Worm (Caenorhabditis elegans) whole organism, early embryonic: ENCODE results near the gene arrd-2.
"Not testable (repeated sequence)": the region's sequence is repeated elsewhere in the genome, so short reads cannot be mapped to it uniquely, and the experiment has no call there.

Experiments used
- B0310.2 ChIP-seq: sonication (generic microtip); optimal IDR thresholded peaks from 2 replicates; lab custom pipeline; 2016; ENCODE audit warnings: mild to moderate bottlenecking, missing genetic modification characterization, missing compliant biosample characterization
- F13C5.2 ChIP-seq: sonication (generic microtip); optimal IDR thresholded peaks from 2 replicates; lab custom pipeline; 2017; ENCODE audit warnings: mild to moderate bottlenecking, missing genetic modification characterization, inconsistent platforms, missing compliant biosample characterization
- aly-1 ChIP-seq: sonication (generic microtip); optimal IDR thresholded peaks from 2 replicates; lab custom pipeline; 2016; ENCODE audit warnings: missing genetic modification characterization, missing compliant biosample characterization
- ama-1 ChIP-seq: fragments of 150-350 bp; optimal IDR thresholded peaks from 2 replicates; lab custom pipeline; 2014
- ceh-13 ChIP-seq: fragments of 200-800 bp; sonication (Bioruptor generic); optimal IDR thresholded peaks from 2 replicates; lab custom pipeline; 2018; ENCODE audit warnings: mild to moderate bottlenecking, missing genetic modification characterization, missing compliant biosample characterization
- ceh-36 ChIP-seq: sonication (generic microtip); optimal IDR thresholded peaks from 2 replicates; lab custom pipeline; 2016; ENCODE audit warnings: missing genetic modification characterization, inconsistent platforms, missing compliant biosample characterization
- ets-7 ChIP-seq: sonication (generic microtip); optimal IDR thresholded peaks from 2 replicates; lab custom pipeline; 2016; ENCODE audit warnings: missing genotype, missing genetic modification characterization, missing compliant biosample characterization
- flt-1 ChIP-seq: fragments of 200-800 bp; sonication (Bioruptor generic); IDR thresholded peaks from 2 replicates; pipeline ENCODE4 v1.3.6; 2022; ENCODE audit warnings: missing genetic modification characterization, missing compliant biosample characterization
- hmbx-1 ChIP-seq: sonication (generic microtip); optimal IDR thresholded peaks from 2 replicates; lab custom pipeline; 2016; ENCODE audit warnings: mild to moderate bottlenecking, missing genetic modification characterization, missing compliant biosample characterization
- hmg-4 ChIP-seq: fragments of 200-800 bp; sonication (Bioruptor generic); optimal IDR thresholded peaks from 2 replicates; lab custom pipeline; 2018; ENCODE audit warnings: mild to moderate bottlenecking, missing genetic modification characterization, missing compliant biosample characterization
- hnd-1 ChIP-seq: sonication (generic microtip); optimal IDR thresholded peaks from 2 replicates; lab custom pipeline; 2016; ENCODE audit warnings: missing genetic modification characterization, missing compliant biosample characterization
- pes-1 ChIP-seq: fragments of 200-800 bp; sonication (Bioruptor generic); IDR thresholded peaks from 2 replicates; pipeline ENCODE4 v1.3.6; 2022; ENCODE audit warnings: missing genetic modification reagents, missing genetic modification characterization, missing compliant biosample characterization
- scrt-1 ChIP-seq: fragments of 200-800 bp; sonication (Bioruptor generic); IDR thresholded peaks from 2 replicates; pipeline ENCODE4 v1.3.6; 2022; ENCODE audit warnings: missing genetic modification characterization, missing compliant biosample characterization
- sea-1 ChIP-seq: fragments of 200-800 bp; sonication (Bioruptor generic); conservative IDR thresholded peaks from 2 replicates; pipeline ENCODE4 v1.3.6; 2022; ENCODE audit warnings: missing genetic modification characterization, missing compliant biosample characterization
- tbx-11 ChIP-seq: fragments of 200-800 bp; sonication (Bioruptor generic); IDR thresholded peaks from 2 replicates; pipeline ENCODE4 v1.3.6; 2022; ENCODE audit warnings: missing genetic modification characterization, missing compliant biosample characterization
- tbx-37 ChIP-seq: fragments of 200-800 bp; sonication (Bioruptor generic); conservative IDR thresholded peaks from 2 replicates; pipeline ENCODE4 v1.3.6; 2022; ENCODE audit warnings: missing genetic modification reagents, missing genetic modification characterization, missing compliant biosample characterization
- tra-4 ChIP-seq: sonication (generic microtip); optimal IDR thresholded peaks from 2 replicates; lab custom pipeline; 2017; ENCODE audit warnings: missing genetic modification characterization, missing compliant biosample characterization

arrd-2 gene

ce11 chrII:9447965-9448364 is 40.4 kb downstream of the arrd-2 start, which contains the start of gene chil-18:
chil-18 (plus strand) TSS chrII:9448265.
- TF ChIP-seq tbx-11 (GFP tag; lab: Robert Waterston, UW) (no peak), ceh-13 (GFP tag; lab: Kevin White, UChicago) (no peak), ama-1 (lab: Kevin White, UChicago) (no peak), tra-4 (tag; lab: Kevin White, UChicago) (no peak), sea-1 (GFP tag; lab: Robert Waterston, UW) (no peak), B0310.2 (tag; lab: Kevin White, UChicago) (no peak), ceh-36 (no peak), aly-1 (tag; lab: Kevin White, UChicago) (no peak), hmg-4 (GFP tag; lab: Kevin White, UChicago) (no peak), hnd-1 (tag; lab: Kevin White, UChicago) (no peak), scrt-1 (GFP tag; lab: Robert Waterston, UW) (no peak), tbx-37 (GFP tag; lab: Robert Waterston, UW) (no peak), ets-7 (tag; lab: Kevin White, UChicago) (no peak), flt-1 (no peak), hmbx-1 (no peak), pes-1 (GFP tag; lab: Robert Waterston, UW) (no peak), F13C5.2 (no peak)

- TF ChIP-seq B0310.2 (tag; lab: Kevin White, UChicago); ceh-13 (GFP tag; lab: Kevin White, UChicago); pes-1 (GFP tag; lab: Robert Waterston, UW): not testable (repeated sequence)
These were observed 44.6 kb downstream of the arrd-2 start, which contains the start of gene R09D1.12 for ce11 chrII:9452172-9452571. R09D1.12 (minus strand) TSS chrII:9452272.

- no peak for TF ChIP-seq hmbx-1
- no peak for TF ChIP-seq sea-1 (GFP tag; lab: Robert Waterston, UW)
- no peak for TF ChIP-seq tbx-11 (GFP tag; lab: Robert Waterston, UW)
- TF ChIP-seq flt-1: no peak
- no peak for TF ChIP-seq aly-1 (tag; lab: Kevin White, UChicago)
- TF ChIP-seq pes-1 (GFP tag; lab: Robert Waterston, UW): no peak
- TF ChIP-seq scrt-1 (GFP tag; lab: Robert Waterston, UW): no peak
- TF ChIP-seq hmg-4 (GFP tag; lab: Kevin White, UChicago): no peak
- no peak for TF ChIP-seq ceh-13 (GFP tag; lab: Kevin White, UChicago)
- no peak for TF ChIP-seq hnd-1 (tag; lab: Kevin White, UChicago)
- TF ChIP-seq ama-1 (lab: Kevin White, UChicago): no peak
- TF ChIP-seq tra-4 (tag; lab: Kevin White, UChicago): no peak
- no peak for TF ChIP-seq tbx-37 (GFP tag; lab: Robert Waterston, UW)
- no peak for TF ChIP-seq ceh-36
- no peak for TF ChIP-seq B0310.2 (tag; lab: Kevin White, UChicago)
- TF ChIP-seq ets-7 (tag; lab: Kevin White, UChicago): no peak
- no peak for TF ChIP-seq F13C5.2
These were observed 46.7 kb downstream of the arrd-2 start, which contains the start of gene chil-19 for ce11 chrII:9454304-9454703. chil-19 (minus strand) TSS chrII:9454404.
